Fruit fly (Drosophila melanogaster): ENCODE measurements around the gene hb.

dm6 chr3R:8679934-8680333 lies 17.7 kb downstream of the hb start, which contains the start of gene CG33325:
- TF ChIP-seq CG32767 (GFP tag; IDR thresholded peaks at IDR 0.05) = no peak
- no peak for TF ChIP-seq zfh2 (GFP tag; optimal IDR thresholded peaks at IDR 0.05)

All from whole organism, embryonic.